Worm (Caenorhabditis elegans) whole organism, young adult: ENCODE measurements around the gene tag-281.
A peak's percentile ranks its signal among the peaks of the same experiment; 100 is the strongest.

ENCODE experiments used
- B0035.1 ChIP-seq: sonication (generic microtip); optimal IDR thresholded peaks from 2 replicates; lab custom pipeline; 2016; ENCODE audit warnings: missing genetic modification characterization, mild to moderate bottlenecking, missing compliant biosample characterization, missing genotype, missing genetic modification reagents
- D2030.7 ChIP-seq: fragments of 200-800 bp; sonication (Bioruptor generic); IDR thresholded peaks from 2 replicates; pipeline ENCODE4 v1.3.6; 2022; ENCODE audit warnings: missing genetic modification reagents, missing genetic modification characterization, missing compliant biosample characterization
- F33H1.4 ChIP-seq: fragments of 200-800 bp; sonication (Bioruptor generic); IDR thresholded peaks from 2 replicates; pipeline ENCODE4 v1.3.6; 2022; ENCODE audit warnings: missing genetic modification reagents, missing genetic modification characterization, missing compliant biosample characterization
- F39B2.1 ChIP-seq: fragments of 200-800 bp; sonication (Bioruptor generic); IDR thresholded peaks from 2 replicates; pipeline ENCODE4 v1.3.6; 2022; ENCODE audit warnings: missing genetic modification reagents, missing genetic modification characterization, missing compliant biosample characterization
- F49E8.2 ChIP-seq: sonication (generic microtip); optimal IDR thresholded peaks from 3 replicates; lab custom pipeline; 2017; ENCODE audit warnings: missing genetic modification characterization, mild to moderate bottlenecking, missing compliant biosample characterization, antibody characterized with exemption, moderate library complexity; ENCODE audit not compliant: insufficient read depth
- K11D2.4 ChIP-seq: fragments of 200-800 bp; sonication (Bioruptor generic); IDR thresholded peaks from 2 replicates; pipeline ENCODE4 v1.3.6; 2022; ENCODE audit warnings: missing genetic modification reagents, missing genetic modification characterization, missing compliant biosample characterization
- K12H6.12 ChIP-seq: fragments of 200-800 bp; sonication (Bioruptor generic); optimal IDR thresholded peaks from 2 replicates; lab custom pipeline; 2018; ENCODE audit warnings: mild to moderate bottlenecking, missing genetic modification characterization, missing compliant biosample characterization
- Y53G8AR.9 ChIP-seq: fragments of 200-800 bp; sonication (Bioruptor generic); conservative IDR thresholded peaks from 2 replicates; pipeline ENCODE4 v1.3.6; 2022; ENCODE audit warnings: missing genetic modification reagents, missing genetic modification characterization, missing compliant biosample characterization
- Y56A3A.18 ChIP-seq: fragments of 200-800 bp; sonication (Bioruptor generic); IDR thresholded peaks from 2 replicates; pipeline ENCODE4 v1.3.6; 2022; ENCODE audit warnings: missing genetic modification reagents, missing genetic modification characterization, missing compliant biosample characterization
- atf-7 ChIP-seq: sonication (generic microtip); optimal IDR thresholded peaks from 2 replicates; lab custom pipeline; 2017; ENCODE audit warnings: mild to moderate bottlenecking, missing genetic modification characterization, missing compliant biosample characterization
- athp-1 ChIP-seq: sonication (generic microtip); optimal IDR thresholded peaks from 2 replicates; lab custom pipeline; 2017; ENCODE audit warnings: mild to moderate bottlenecking, missing genetic modification characterization, missing compliant biosample characterization
- attf-3 ChIP-seq: fragments of 200-800 bp; sonication (Bioruptor generic); conservative IDR thresholded peaks from 2 replicates; pipeline ENCODE4 v1.3.6; 2022; ENCODE audit warnings: missing genetic modification reagents, missing genetic modification characterization, missing compliant biosample characterization
- attf-5 ChIP-seq: fragments of 200-800 bp; sonication (Bioruptor generic); optimal IDR thresholded peaks from 2 replicates; lab custom pipeline; 2018; ENCODE audit warnings: mild to moderate bottlenecking, missing genetic modification characterization, missing compliant biosample characterization
- ceh-91 ChIP-seq: fragments of 200-800 bp; sonication (Bioruptor generic); IDR thresholded peaks from 2 replicates; pipeline ENCODE4 v1.3.6; 2022; ENCODE audit warnings: missing genetic modification reagents, missing genetic modification characterization, missing compliant biosample characterization
- dox-1 ChIP-seq: fragments of 200-800 bp; sonication (Bioruptor generic); IDR thresholded peaks from 2 replicates; pipeline ENCODE4 v1.3.6; 2022; ENCODE audit warnings: missing genetic modification reagents, missing genetic modification characterization, missing compliant biosample characterization
- dpl-1 ChIP-seq: fragments of 150-350 bp; optimal IDR thresholded peaks from 2 replicates; lab custom pipeline; 2014; ENCODE audit warnings: missing biosample characterization, missing genetic modification reagents, missing genetic modification characterization
- efl-1 ChIP-seq: fragments of 150-350 bp; optimal IDR thresholded peaks from 2 replicates; lab custom pipeline; 2014; ENCODE audit warnings: missing biosample characterization, missing genetic modification reagents, missing genetic modification characterization
- egl-18 ChIP-seq: fragments of 200-800 bp; sonication (Bioruptor generic); IDR thresholded peaks from 2 replicates; pipeline ENCODE4 v1.3.6; 2022; ENCODE audit warnings: missing genetic modification reagents, missing genetic modification characterization, missing compliant biosample characterization
- gei-17 ChIP-seq: fragments of 200-800 bp; sonication (Bioruptor generic); optimal IDR thresholded peaks from 2 replicates; lab custom pipeline; 2018; ENCODE audit warnings: mild to moderate bottlenecking, missing genetic modification characterization, missing compliant biosample characterization
- hmg-1.2 ChIP-seq: fragments of 200-800 bp; sonication (Bioruptor generic); IDR thresholded peaks from 2 replicates; pipeline ENCODE4 v1.3.6; 2022; ENCODE audit warnings: missing genetic modification reagents, missing genetic modification characterization, missing compliant biosample characterization
- hsf-1 ChIP-seq: fragments of 200-800 bp; sonication (Bioruptor generic); IDR thresholded peaks from 2 replicates; pipeline ENCODE4 v1.3.6; 2022; ENCODE audit warnings: missing genetic modification reagents, missing genetic modification characterization, missing compliant biosample characterization
- lag-1 ChIP-seq: fragments of 200-800 bp; sonication (Bioruptor generic); IDR thresholded peaks from 2 replicates; pipeline ENCODE4 v1.3.6; 2022; ENCODE audit warnings: missing genetic modification reagents, missing genetic modification characterization, missing compliant biosample characterization
- let-526 ChIP-seq: fragments of 200-800 bp; sonication (Bioruptor generic); IDR thresholded peaks from 2 replicates; pipeline ENCODE4 v1.3.6; 2022; ENCODE audit warnings: missing genetic modification reagents, missing genetic modification characterization, missing compliant biosample characterization
- lin-35 ChIP-seq, 3 experiments: fragments of 150-350 bp in 2 of 3; sonication (generic microtip) in 1 of 3; optimal IDR thresholded peaks; 2 replicates each; lab custom pipeline; 2014 to 2018; ENCODE audit warnings: missing biosample characterization in 3 of 3, missing genetic modification characterization in 3 of 3, missing genetic modification reagents in 3 of 3
- lin-54 ChIP-seq: fragments of 200-800 bp; sonication (Bioruptor generic); optimal IDR thresholded peaks from 2 replicates; lab custom pipeline; 2018; ENCODE audit warnings: mild to moderate bottlenecking, missing genetic modification characterization, missing compliant biosample characterization
- lir-1 ChIP-seq: fragments of 200-800 bp; sonication (Bioruptor generic); conservative IDR thresholded peaks from 2 replicates; pipeline ENCODE4 v1.3.6; 2022; ENCODE audit warnings: missing genetic modification reagents, missing genetic modification characterization, missing compliant biosample characterization
- lsl-1 ChIP-seq: fragments of 200-800 bp; sonication (Bioruptor generic); optimal IDR thresholded peaks from 2 replicates; lab custom pipeline; 2018; ENCODE audit warnings: mild to moderate bottlenecking, missing genetic modification characterization, moderate library complexity, missing compliant biosample characterization
- madf-6 ChIP-seq: fragments of 200-800 bp; sonication (Bioruptor generic); IDR thresholded peaks from 2 replicates; pipeline ENCODE4 v1.3.6; 2022; ENCODE audit warnings: missing genetic modification reagents, missing genetic modification characterization, missing compliant biosample characterization
- madf-8 ChIP-seq: fragments of 200-800 bp; sonication (Bioruptor generic); conservative IDR thresholded peaks from 2 replicates; pipeline ENCODE4 v1.3.6; 2022; ENCODE audit warnings: missing genetic modification reagents, missing genetic modification characterization, missing compliant biosample characterization
- mcd-1 ChIP-seq: fragments of 200-800 bp; sonication (Bioruptor generic); IDR thresholded peaks from 2 replicates; pipeline ENCODE4 v1.3.6; 2022; ENCODE audit warnings: missing genetic modification reagents, missing genetic modification characterization, missing compliant biosample characterization
- pbrm-1 ChIP-seq: fragments of 200-800 bp; sonication (Bioruptor generic); IDR thresholded peaks from 2 replicates; pipeline ENCODE4 v1.3.6; 2022; ENCODE audit warnings: missing genetic modification reagents, missing genetic modification characterization, missing compliant biosample characterization
- pha-4 ChIP-seq: fragments of 150-350 bp; sonication (generic microtip); optimal IDR thresholded peaks from 2 replicates; lab custom pipeline; 2014; ENCODE audit warnings: missing biosample characterization, missing genetic modification reagents, missing genetic modification characterization
- rcor-1 ChIP-seq: fragments of 200-800 bp; sonication (Bioruptor generic); IDR thresholded peaks from 2 replicates; pipeline ENCODE4 v1.3.6; 2022; ENCODE audit warnings: missing genetic modification reagents, missing genetic modification characterization, missing compliant biosample characterization
- snpc-1.1 ChIP-seq: sonication (generic microtip); optimal IDR thresholded peaks from 2 replicates; lab custom pipeline; 2017; ENCODE audit warnings: missing genetic modification characterization, mild to moderate bottlenecking, missing compliant biosample characterization, antibody characterized with exemption, moderate library complexity, missing genotype, missing genetic modification reagents; ENCODE audit not compliant: insufficient read depth
- snpc-1.3 ChIP-seq: sonication (generic microtip); optimal IDR thresholded peaks from 2 replicates; lab custom pipeline; 2017; ENCODE audit warnings: missing genetic modification characterization, mild to moderate bottlenecking, missing compliant biosample characterization, antibody characterized with exemption, moderate library complexity, missing genotype, missing genetic modification reagents; ENCODE audit not compliant: insufficient read depth
- snpc-4 ChIP-seq, 5 experiments: fragments of 150-350 bp in 1 of 5; sonication (generic microtip) in 4 of 5; optimal IDR thresholded peaks; 2 replicates each; lab custom pipeline; 2014 to 2018; ENCODE audit warnings: missing genetic modification characterization in 5 of 5, missing biosample characterization in 3 of 5, antibody characterized with exemption in 2 of 5, mild to moderate bottlenecking in 2 of 5, missing compliant biosample characterization in 2 of 5, missing genotype in 2 of 5, moderate library complexity in 2 of 5, missing genetic modification reagents in 1 of 5
- tbp1 ChIP-seq: fragments of 200-800 bp; sonication (Bioruptor generic); optimal IDR thresholded peaks from 2 replicates; lab custom pipeline; 2018; ENCODE audit warnings: mild to moderate bottlenecking, missing genetic modification characterization, missing compliant biosample characterization
- tbx-9 ChIP-seq: sonication (generic microtip); optimal IDR thresholded peaks from 2 replicates; lab custom pipeline; 2016; ENCODE audit warnings: borderline replicate concordance, missing genetic modification characterization, inconsistent platforms, missing compliant biosample characterization
- xnd-1 ChIP-seq: sonication (generic microtip); optimal IDR thresholded peaks from 2 replicates; lab custom pipeline; 2016; ENCODE audit warnings: missing genotype, missing genetic modification reagents, missing genetic modification characterization, missing compliant biosample characterization
- ztf-3 ChIP-seq: fragments of 200-800 bp; sonication (Bioruptor generic); optimal IDR thresholded peaks from 2 replicates; lab custom pipeline; 2018; ENCODE audit warnings: mild to moderate bottlenecking, missing genetic modification characterization, missing compliant biosample characterization

tag-281 gene

DNA sequence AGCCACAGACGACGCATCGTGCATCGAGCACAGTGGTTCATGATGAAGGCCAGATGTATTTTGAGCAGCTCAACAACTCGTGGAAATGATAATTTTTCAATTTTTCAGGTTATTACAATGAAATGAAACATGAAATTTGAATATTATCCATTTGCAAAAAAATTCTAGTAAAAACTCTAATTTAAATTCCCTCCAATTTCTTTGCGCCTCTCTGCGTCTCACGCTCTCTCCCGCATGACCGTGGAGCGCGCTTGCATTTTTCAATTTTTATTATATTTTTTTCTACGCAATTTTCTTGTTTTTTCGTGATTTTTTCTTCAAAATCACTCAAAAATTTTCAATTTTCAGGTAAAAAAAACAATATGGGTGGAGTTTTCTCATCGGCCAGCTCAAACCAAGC is at the start of gene tag-281:
TSS of gene tag-281 (plus strand) at position 340 of the 400 bp plus-strand sequence.
- peak; percentile 56 for TF ChIP-seq tbp1 (GFP tag; lab: Kevin White, UChicago)
- TF ChIP-seq madf-6 (GFP tag; lab: Robert Waterston, UW) = peak; percentile 79
- peak; percentile 32; the same call in 1 of the 2 replicates for TF ChIP-seq madf-8 (GFP tag; lab: Robert Waterston, UW)
- TF ChIP-seq K11D2.4 (GFP tag; lab: Robert Waterston, UW) = peak; percentile 52; the same call in 1 of the 2 replicates
- peak; percentile 52 for TF ChIP-seq xnd-1 (tag; lab: Kevin White, UChicago)
- TF ChIP-seq lin-35 (GFP tag; optimal IDR thresholded peaks at IDR 0.05; lab: Kevin White, UChicago) = peak; percentile 36 to 96 (median 75)
- peak; percentile 41 for TF ChIP-seq F49E8.2 (tag; lab: Kevin White, UChicago)
- peak; percentile 98 for TF ChIP-seq mcd-1 (GFP tag; lab: Robert Waterston, UW)
- peak; percentile 59 for TF ChIP-seq rcor-1 (GFP tag; lab: Robert Waterston, UW)
- peak; percentile 66; the same call in 1 of the 2 replicates for TF ChIP-seq pbrm-1 (GFP tag; lab: Robert Waterston, UW)
- TF ChIP-seq snpc-4 (GFP tag; optimal IDR thresholded peaks at IDR 0.05; lab: Kevin White, UChicago) = no peak
- peak in 3 of 4 experiments; percentile 1 to 60 (median 33) for TF ChIP-seq snpc-4 (tag; optimal IDR thresholded peaks at IDR 0.05; lab: Kevin White, UChicago)
- peak; percentile 56; the same call in 1 of the 2 replicates for TF ChIP-seq dox-1 (GFP tag; lab: Robert Waterston, UW)
- TF ChIP-seq atf-7 (tag; lab: Kevin White, UChicago) = no peak
- peak; percentile 66 for TF ChIP-seq lsl-1
- no peak for TF ChIP-seq B0035.1 (tag; lab: Kevin White, UChicago)
- TF ChIP-seq ceh-91 (GFP tag; lab: Robert Waterston, UW) = peak; percentile 35; the same call in 1 of the 2 replicates
- TF ChIP-seq lir-1 = 0 out of 2 replicates have a peak, but pooled peaks have one; percentile 14
- TF ChIP-seq hmg-1.2 (GFP tag; lab: Robert Waterston, UW) = peak; percentile 100
- TF ChIP-seq hsf-1 (GFP tag; lab: Robert Waterston, UW) = peak; percentile 53
- peak; percentile 38 for TF ChIP-seq snpc-1.3 (tag; lab: Kevin White, UChicago)
- peak; percentile 89 for TF ChIP-seq dpl-1 (GFP tag; lab: Kevin White, UChicago)
- TF ChIP-seq egl-18 (GFP tag; lab: Robert Waterston, UW) = no peak
- TF ChIP-seq attf-3 (GFP tag; lab: Robert Waterston, UW) = peak; percentile 38; the same call in 1 of the 2 replicates
- TF ChIP-seq ztf-3 = no peak
- TF ChIP-seq Y56A3A.18 (GFP tag; lab: Robert Waterston, UW) = no peak
- peak; percentile 44 for TF ChIP-seq pha-4 (tag; lab: Kevin White, UChicago)
- TF ChIP-seq snpc-1.1 (tag; lab: Kevin White, UChicago) = peak; percentile 39
- TF ChIP-seq Y53G8AR.9 = peak; percentile 50; the same call in 1 of the 2 replicates
- peak; percentile 73 for TF ChIP-seq F33H1.4 (GFP tag; lab: Robert Waterston, UW)
- TF ChIP-seq tbx-9 (tag; lab: Kevin White, UChicago) = no peak
- no peak for TF ChIP-seq F39B2.1
- TF ChIP-seq gei-17 (GFP tag; lab: Kevin White, UChicago) = no peak
- peak; percentile 25 for TF ChIP-seq athp-1 (tag; lab: Kevin White, UChicago)
- TF ChIP-seq lag-1 (GFP tag; lab: Robert Waterston, UW) = no peak
- no peak for TF ChIP-seq let-526 (GFP tag; lab: Robert Waterston, UW)
- TF ChIP-seq K12H6.12 (tag; lab: Kevin White, UChicago) = peak; percentile 9
- TF ChIP-seq lin-54 (GFP tag; lab: Kevin White, UChicago) = peak; percentile 97
- peak; percentile 73 for TF ChIP-seq attf-5 (GFP tag; lab: Kevin White, UChicago)
- TF ChIP-seq D2030.7 = peak; percentile 28; the same call in 1 of the 2 replicates
- peak; percentile 87 for TF ChIP-seq efl-1 (GFP tag; lab: Kevin White, UChicago)
